Worm (Caenorhabditis elegans) whole organism, L4/young adult: Measurements from ENCODE around the gene grsp-2.
"Not testable (repeated sequence)": the region's sequence is repeated elsewhere in the genome, so short reads cannot be mapped to it uniquely, and the experiment has no call there.

Source experiments
- W03F9.2 ChIP-seq: fragments of 150-350 bp; optimal IDR thresholded peaks from 2 replicates; lab custom pipeline; 2014; ENCODE audit warnings: missing biosample characterization, missing genetic modification characterization
- dao-5 ChIP-seq: sonication (generic microtip); optimal IDR thresholded peaks from 2 replicates; lab custom pipeline; 2016; ENCODE audit warnings: missing genotype, missing genetic modification characterization, moderate library complexity, missing compliant biosample characterization
- him-1 ChIP-seq: sonication (generic microtip); optimal IDR thresholded peaks from 2 replicates; lab custom pipeline; 2016; ENCODE audit warnings: missing genotype, missing genetic modification reagents, missing genetic modification characterization, missing compliant biosample characterization

The grsp-2 gene

ce11 chrIV:8816029-8816428 is at the start of gene grsp-2:
Gene grsp-2, plus strand, starts transcription at chrIV:8816329.
- TF ChIP-seq W03F9.2 (tag; lab: Kevin White, UChicago) (no peak), dao-5 (tag; lab: Kevin White, UChicago) (no peak), him-1 (no peak)

- no peak for TF ChIP-seq him-1
- TF ChIP-seq dao-5 (tag; lab: Kevin White, UChicago), result no peak
- TF ChIP-seq W03F9.2 (tag; lab: Kevin White, UChicago), result no peak
Measured at ce11 chrIV:8769539-8769938, 46.6 kb upstream of the grsp-2 start, which contains the start of gene F20C5.5. Gene F20C5.5, minus strand, starts transcription at chrIV:8769639.

- no peak for TF ChIP-seq dao-5 (tag; lab: Kevin White, UChicago)
- no peak for TF ChIP-seq him-1
- no peak for TF ChIP-seq W03F9.2 (tag; lab: Kevin White, UChicago)
Measured at ce11 chrIV:8772800-8773256, 43.3 kb upstream of the grsp-2 start, which contains the start of gene F20C5.6. Gene F20C5.6, minus strand, starts transcription at chrIV:8773206.

- TF ChIP-seq dao-5 (tag; lab: Kevin White, UChicago) (no peak), W03F9.2 (tag; lab: Kevin White, UChicago) (no peak), him-1 (no peak)
Measured at ce11 chrIV:8778045-8778444, 38.1 kb upstream of the grsp-2 start, which contains the start of gene C33D9.6. Gene C33D9.6, minus strand, starts transcription at chrIV:8778145.

- no peak for TF ChIP-seq W03F9.2 (tag; lab: Kevin White, UChicago)
- TF ChIP-seq him-1, result no peak
- TF ChIP-seq dao-5 (tag; lab: Kevin White, UChicago), result no peak
Measured at ce11 chrIV:8782172-8782571, 34.0 kb upstream of the grsp-2 start.

ce11 chrIV:8784855-8785327 is 31.2 kb upstream of the grsp-2 start, which contains the start of gene C33D9.13:
Gene C33D9.13, minus strand, starts transcription at chrIV:8785277.
- TF ChIP-seq W03F9.2 (tag; lab: Kevin White, UChicago) (no peak), dao-5 (tag; lab: Kevin White, UChicago) (no peak), him-1 (no peak)

- TF ChIP-seq him-1 (no peak), dao-5 (tag; lab: Kevin White, UChicago) (no peak), W03F9.2 (tag; lab: Kevin White, UChicago) (no peak)
Measured at ce11 chrIV:8786654-8787053, 29.5 kb upstream of the grsp-2 start, which contains the start of gene C33D9.8. Gene C33D9.8, minus strand, starts transcription at chrIV:8786752.

ce11 chrIV:8788048-8788447 is 28.1 kb upstream of the grsp-2 start, which contains the start of gene C33D9.10:
Gene C33D9.10, minus strand, starts transcription at chrIV:8788148.
- TF ChIP-seq him-1; dao-5 (tag; lab: Kevin White, UChicago); W03F9.2 (tag; lab: Kevin White, UChicago): not testable (repeated sequence)

ce11 chrIV:8790144-8790543 is 26.0 kb upstream of the grsp-2 start, which contains the start of gene sru-35:
Gene sru-35, minus strand, starts transcription at chrIV:8790244.
- no peak for TF ChIP-seq W03F9.2 (tag; lab: Kevin White, UChicago)
- TF ChIP-seq dao-5 (tag; lab: Kevin White, UChicago), result no peak

- no peak for TF ChIP-seq him-1
Measured at ce11 chrIV:8792808-8793207, 23.3 kb upstream of the grsp-2 start, which contains the start of gene C33D9.3. Gene C33D9.3, minus strand, starts transcription at chrIV:8792908.

ce11 chrIV:8793223-8793622 is 22.9 kb upstream of the grsp-2 start:
- TF ChIP-seq W03F9.2 (tag; lab: Kevin White, UChicago) (peak; percentile 39), him-1 (no peak)

- peak; percentile 67 for TF ChIP-seq W03F9.2 (tag; lab: Kevin White, UChicago)
- TF ChIP-seq dao-5 (tag; lab: Kevin White, UChicago), result no peak
- peak; percentile 90 for TF ChIP-seq him-1
Measured at ce11 chrIV:8794895-8795665, 21.0 kb upstream of the grsp-2 start.

- no peak for TF ChIP-seq dao-5 (tag; lab: Kevin White, UChicago)
- peak; percentile 73 for TF ChIP-seq him-1
- no peak for TF ChIP-seq W03F9.2 (tag; lab: Kevin White, UChicago)
Measured at ce11 chrIV:8796246-8796645, 19.9 kb upstream of the grsp-2 start.

- TF ChIP-seq W03F9.2 (tag; lab: Kevin White, UChicago) (no peak), dao-5 (tag; lab: Kevin White, UChicago) (no peak), him-1 (no peak)
Measured at ce11 chrIV:8798255-8798654, 17.9 kb upstream of the grsp-2 start, which contains the start of gene clec-182. Gene clec-182, minus strand, starts transcription at chrIV:8798355.
